Fruit fly (Drosophila melanogaster): ENCODE data around the gene CG3557.

CG3557 gene

DNA sequence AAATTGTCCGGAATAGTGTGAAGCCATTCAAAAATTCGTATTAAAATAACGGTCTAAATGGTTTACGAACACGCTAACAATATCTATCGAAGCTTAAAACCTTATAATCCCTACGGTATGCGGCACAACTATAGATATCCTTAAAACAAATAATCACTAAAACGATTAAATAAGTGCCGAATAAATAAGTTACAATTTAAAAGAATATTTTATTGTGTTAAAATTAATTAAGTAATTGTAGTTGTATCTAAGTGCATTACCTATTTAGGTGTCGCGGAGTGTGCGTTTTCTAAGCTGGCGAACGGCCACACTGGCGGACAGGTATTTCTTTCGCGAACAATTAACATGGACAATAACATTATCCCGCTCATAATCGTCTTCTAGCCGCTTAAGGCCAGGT is 4.8 kb downstream of the CG3557 start, which contains the start of gene Eogt (continued):
- TF ChIP-seq disco-r (GFP tag; optimal IDR thresholded peaks at IDR 0.05) (peak; percentile 32), CG11085 (GFP tag; IDR thresholded peaks at IDR 0.05) (peak; percentile 92), tll (GFP tag; optimal IDR thresholded peaks at IDR 0.05) (peak in 1 of 2 experiments; percentile 28), CG2875 (GFP tag; optimal IDR thresholded peaks at IDR 0.05) (peak; percentile 84), CG30403 (GFP tag; optimal IDR thresholded peaks at IDR 0.05) (peak; percentile 94), chm (GFP tag; IDR thresholded peaks at IDR 0.05) (peak; percentile 98), dm (GFP tag; optimal IDR thresholded peaks at IDR 0.05) (peak; percentile 30), E2f1 (GFP tag; IDR thresholded peaks at IDR 0.05) (peak; percentile 98), salm (tag; optimal IDR thresholded peaks at IDR 0.05) (peak; percentile 90), CHES-1-like (GFP tag; optimal IDR thresholded peaks at IDR 0.05) (peak; percentile 37), CG33213 (GFP tag; optimal IDR thresholded peaks at IDR 0.05) (peak; percentile 48), Hmx (GFP tag; optimal IDR thresholded peaks at IDR 0.05) (peak; percentile 5), Mrtf (GFP tag; IDR thresholded peaks at IDR 0.05) (peak; percentile 91), chif (GFP tag; optimal IDR thresholded peaks at IDR 0.05) (peak; percentile 69 to 90), CG17186 (GFP tag; optimal IDR thresholded peaks at IDR 0.05) (peak; percentile 64), bcd (GFP tag; optimal IDR thresholded peaks at IDR 0.05) (peak; percentile 96), Sox102F (GFP tag; optimal IDR thresholded peaks at IDR 0.05) (peak; percentile 94), Dp (GFP tag; optimal IDR thresholded peaks at IDR 0.05) (peak; percentile 28), Rfx (GFP tag; IDR thresholded peaks at IDR 0.05) (peak; percentile 97), CG6689 (GFP tag; IDR thresholded peaks at IDR 0.05) (peak; percentile 97), CG13775 (GFP tag; optimal IDR thresholded peaks at IDR 0.05) (peak; percentile 93), trh (GFP tag; optimal IDR thresholded peaks at IDR 0.05) (peak; percentile 82), CG17829 (tag; optimal IDR thresholded peaks at IDR 0.05) (peak; percentile 93), ci (GFP tag; IDR thresholded peaks at IDR 0.05) (peak; percentile 98), CG11247 (GFP tag; IDR thresholded peaks at IDR 0.05) (peak; percentile 92), sug (tag; optimal IDR thresholded peaks at IDR 0.05) (peak; percentile 85), zen2 (GFP tag; IDR thresholded peaks at IDR 0.05; ENCODE audit: partially characterized antibody) (no peak), bigmax (GFP tag; optimal IDR thresholded peaks at IDR 0.05) (no peak), CG2199 (GFP tag; IDR thresholded peaks at IDR 0.05) (peak; percentile 96), CG10543 (GFP tag; optimal IDR thresholded peaks at IDR 0.05) (peak; percentile 44), gfzf (GFP tag; optimal IDR thresholded peaks at IDR 0.05) (peak; percentile 62), vfl (GFP tag; optimal IDR thresholded peaks at IDR 0.05) (peak; percentile 73), CG4854 (GFP tag; optimal IDR thresholded peaks at IDR 0.05) (peak; percentile 71), CG15011 (GFP tag; optimal IDR thresholded peaks at IDR 0.05) (peak; percentile 78), croc (GFP tag; conservative IDR thresholded peaks at IDR 0.05) (peak; percentile 97), CG6854 (GFP tag; optimal IDR thresholded peaks at IDR 0.05) (peak; percentile 51), gem (tag; optimal IDR thresholded peaks at IDR 0.05) (peak; percentile 98), seq (GFP tag; IDR thresholded peaks at IDR 0.05) (peak; percentile 94), crol (GFP tag; IDR thresholded peaks at IDR 0.05) (peak; percentile 54; the same call in 1 of the 2 replicates), CG4360 (GFP tag; IDR thresholded peaks at IDR 0.05) (peak; percentile 75), ranshi (GFP tag; IDR thresholded peaks at IDR 0.05) (peak; percentile 97), cad (GFP tag; optimal IDR thresholded peaks at IDR 0.05) (no peak), p53 (GFP tag; optimal IDR thresholded peaks at IDR 0.05) (peak; percentile 23), CG11093 (GFP tag; IDR thresholded peaks at IDR 0.05) (peak; percentile 96), HLH54F (GFP tag; optimal IDR thresholded peaks at IDR 0.05) (peak; percentile 67), CG7928 (GFP tag; optimal IDR thresholded peaks at IDR 0.05) (peak; percentile 59), row (GFP tag; IDR thresholded peaks at IDR 0.05) (peak; percentile 99), CG6683 (GFP tag; optimal IDR thresholded peaks at IDR 0.05) (peak; percentile 68), bab2 (GFP tag; optimal IDR thresholded peaks at IDR 0.05) (peak; percentile 85), lola (GFP tag; optimal IDR thresholded peaks at IDR 0.05) (peak in 1 of 3 experiments; percentile 93), CG10366 (GFP tag; IDR thresholded peaks at IDR 0.05) (peak; percentile 97)

Data from whole organism, embryonic.